Fruit fly (Drosophila melanogaster): ENCODE measurements around the gene Dph1.

dm6 chr3L:11728147-11728546 is 31.4 kb upstream of the Dph1 start, which contains the start of gene sunn:
- TF ChIP-seq sr (GFP tag; IDR thresholded peaks at IDR 0.05) (no peak), CG7357 (GFP tag; IDR thresholded peaks at IDR 0.05) (no peak), CG9727 (GFP tag; optimal IDR thresholded peaks at IDR 0.05) (no peak), ara (GFP tag; IDR thresholded peaks at IDR 0.05) (no peak), exex (tag; optimal IDR thresholded peaks at IDR 0.05) (no peak), lab (GFP tag; optimal IDR thresholded peaks at IDR 0.05) (no peak), dpn (GFP tag; optimal IDR thresholded peaks at IDR 0.05) (no peak), tna (GFP tag; IDR thresholded peaks at IDR 0.05; ENCODE audit: partially characterized antibody) (no peak), CG8281 (tag; optimal IDR thresholded peaks at IDR 0.05) (no peak)

Data from whole organism, embryonic.